Worm (Caenorhabditis elegans): ENCODE results near the gene ZK593.2.
A peak's percentile ranks its signal among the peaks of the same experiment; 100 is the strongest.

The ZK593.2 gene

ce11 chrIV:10913081-10913480 is at the start of gene ZK593.2:
Gene ZK593.2 (plus strand): TSS chrIV:10913381.
- no peak for TF ChIP-seq ceh-83 (GFP tag; optimal IDR thresholded peaks at IDR 0.05)
- TF ChIP-seq ces-1 (GFP tag; optimal IDR thresholded peaks at IDR 0.05): no peak
- TF ChIP-seq mep-1 (tag; optimal IDR thresholded peaks at IDR 0.05): no peak
- no peak for TF ChIP-seq ceh-39 (tag; optimal IDR thresholded peaks at IDR 0.05)
- no peak for TF ChIP-seq nhr-12 (tag; optimal IDR thresholded peaks at IDR 0.05)
- no peak for TF ChIP-seq blmp-1 (tag; optimal IDR thresholded peaks at IDR 0.05)

DNA sequence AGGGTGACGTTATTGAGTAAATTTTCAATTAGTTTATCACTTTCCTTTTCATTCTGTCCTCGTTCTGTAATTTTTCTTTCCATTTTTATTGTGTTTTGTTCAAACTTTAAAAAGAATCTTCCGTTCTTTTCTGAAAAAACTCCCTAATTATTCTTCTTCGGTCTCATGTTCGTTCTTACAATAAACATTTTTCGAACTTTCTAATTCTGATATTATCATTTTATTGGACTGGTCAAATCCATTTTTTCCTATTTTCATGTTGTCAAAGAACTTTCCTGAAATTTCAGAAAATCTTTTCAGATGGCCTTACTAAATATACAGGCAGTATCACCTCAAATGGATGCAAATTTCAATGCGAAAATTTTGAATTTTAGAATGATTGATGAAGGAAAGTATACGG is 49.1 kb upstream of the ZK593.2 start, which contains the start of gene nish-1:
Gene nish-1, plus strand, starts transcription at position 301 of the 400 bp plus-strand sequence.
- TF ChIP-seq lin-13 (tag; optimal IDR thresholded peaks at IDR 0.05) (no peak), nhr-237 (tag; optimal IDR thresholded peaks at IDR 0.05) (no peak), pha-4 (tag; optimal IDR thresholded peaks at IDR 0.05) (no peak), unc-120 (tag; optimal IDR thresholded peaks at IDR 0.05; ENCODE audit: poor library complexity, severe bottlenecking) (no peak), ces-1 (GFP tag; optimal IDR thresholded peaks at IDR 0.05) (no peak), mls-2 (tag; optimal IDR thresholded peaks at IDR 0.05) (no peak), ceh-43 (GFP tag; optimal IDR thresholded peaks at IDR 0.05) (no peak), elt-3 (tag; optimal IDR thresholded peaks at IDR 0.05) (no peak), M03D4.4 (tag; optimal IDR thresholded peaks at IDR 0.05) (no peak), nhr-2 (tag; optimal IDR thresholded peaks at IDR 0.05) (no peak), unc-62 (GFP tag; optimal IDR thresholded peaks at IDR 0.05) (no peak), blmp-1 (tag; optimal IDR thresholded peaks at IDR 0.05) (no peak), flh-1 (GFP tag; optimal IDR thresholded peaks at IDR 0.05) (no peak), ham-2 (GFP tag; optimal IDR thresholded peaks at IDR 0.05) (no peak)

DNA sequence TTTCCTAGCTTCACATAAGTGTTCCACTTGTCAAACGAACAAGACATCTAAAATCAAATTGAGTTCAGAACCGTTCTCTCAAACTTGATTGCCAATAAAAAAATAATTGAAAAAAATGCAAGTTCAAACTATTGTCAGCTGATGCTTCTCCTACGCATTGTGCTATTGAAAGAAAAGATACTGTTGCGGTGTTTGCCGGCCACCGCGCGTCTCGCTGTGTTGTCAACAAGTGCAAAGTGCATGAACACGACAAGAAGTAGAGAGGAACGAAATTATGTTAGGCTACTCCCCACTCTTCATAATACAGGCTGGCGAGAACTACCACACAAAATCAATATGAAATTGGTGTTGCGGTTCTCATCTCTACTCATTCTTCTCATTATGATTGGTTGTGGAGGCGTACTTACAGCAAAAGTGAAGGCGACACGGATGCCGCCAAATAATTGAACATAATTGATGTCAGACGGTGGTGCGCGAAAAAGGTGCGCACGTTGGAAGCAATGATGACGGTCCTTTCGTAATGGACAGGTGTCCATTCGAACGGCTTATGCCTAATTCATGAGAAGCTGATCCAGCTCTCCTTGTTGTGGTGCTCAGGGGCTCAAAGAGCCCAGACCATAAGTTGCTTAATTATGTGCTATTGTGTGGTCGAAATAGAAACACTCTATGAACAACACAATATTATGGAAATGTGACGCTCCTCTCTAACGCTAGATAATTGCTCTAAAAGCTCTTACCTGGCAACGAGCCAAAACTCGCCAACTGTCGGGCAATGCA is 45.6 kb upstream of the ZK593.2 start:
- TF ChIP-seq flh-1 (GFP tag; optimal IDR thresholded peaks at IDR 0.05): no peak
- peak; percentile 18 for TF ChIP-seq ces-1 (GFP tag; optimal IDR thresholded peaks at IDR 0.05)
- peak; percentile 72 for TF ChIP-seq ceh-43 (GFP tag; optimal IDR thresholded peaks at IDR 0.05)
- peak; percentile 71 for TF ChIP-seq mls-2 (tag; optimal IDR thresholded peaks at IDR 0.05)
- TF ChIP-seq pha-4 (tag; optimal IDR thresholded peaks at IDR 0.05): peak; percentile 59
- no peak for TF ChIP-seq drap-1 (GFP tag; optimal IDR thresholded peaks at IDR 0.05)
- no peak for TF ChIP-seq elt-1 (tag; optimal IDR thresholded peaks at IDR 0.05; ENCODE audit: borderline replicate concordance, insufficient read depth)
- TF ChIP-seq ham-2 (GFP tag; optimal IDR thresholded peaks at IDR 0.05): peak; percentile 47
- peak; percentile 2 for TF ChIP-seq hlh-1 (tag; optimal IDR thresholded peaks at IDR 0.05)

- TF ChIP-seq pha-4 (tag; optimal IDR thresholded peaks at IDR 0.05): no peak
- no peak for TF ChIP-seq flh-1 (GFP tag; optimal IDR thresholded peaks at IDR 0.05)
- TF ChIP-seq nhr-76 (tag; optimal IDR thresholded peaks at IDR 0.05): no peak
- no peak for TF ChIP-seq blmp-1 (tag; optimal IDR thresholded peaks at IDR 0.05)
- TF ChIP-seq nhr-2 (tag; optimal IDR thresholded peaks at IDR 0.05): no peak
- TF ChIP-seq lin-13 (tag; optimal IDR thresholded peaks at IDR 0.05): no peak
- no peak for TF ChIP-seq nhr-28 (tag; optimal IDR thresholded peaks at IDR 0.05)
- TF ChIP-seq hlh-1 (tag; optimal IDR thresholded peaks at IDR 0.05): no peak
- no peak for TF ChIP-seq elt-3 (tag; optimal IDR thresholded peaks at IDR 0.05)
- no peak for TF ChIP-seq sptf-1 (tag; optimal IDR thresholded peaks at IDR 0.05)
- TF ChIP-seq elt-1 (tag; optimal IDR thresholded peaks at IDR 0.05; ENCODE audit: borderline replicate concordance, insufficient read depth): no peak
- TF ChIP-seq nhr-12 (tag; optimal IDR thresholded peaks at IDR 0.05): no peak
- TF ChIP-seq ztf-11 (tag; optimal IDR thresholded peaks at IDR 0.05): peak; percentile 7
- no peak for TF ChIP-seq nhr-237 (tag; optimal IDR thresholded peaks at IDR 0.05)
- TF ChIP-seq unc-120 (tag; optimal IDR thresholded peaks at IDR 0.05; ENCODE audit: poor library complexity, severe bottlenecking): no peak
- no peak for TF ChIP-seq tbx-8 (GFP tag; optimal IDR thresholded peaks at IDR 0.05)
- no peak for TF ChIP-seq mls-2 (tag; optimal IDR thresholded peaks at IDR 0.05)
- TF ChIP-seq ceh-83 (GFP tag; optimal IDR thresholded peaks at IDR 0.05): no peak
- no peak for TF ChIP-seq lsy-2 (tag; optimal IDR thresholded peaks at IDR 0.05)
- TF ChIP-seq mep-1 (tag; optimal IDR thresholded peaks at IDR 0.05): peak; percentile 43
- TF ChIP-seq unc-39 (tag; optimal IDR thresholded peaks at IDR 0.05): no peak
- no peak for TF ChIP-seq bed-3 (GFP tag; optimal IDR thresholded peaks at IDR 0.05)
- TF ChIP-seq cnd-1 (tag; optimal IDR thresholded peaks at IDR 0.05): peak; percentile 71
- peak; percentile 37 for TF ChIP-seq ces-1 (GFP tag; optimal IDR thresholded peaks at IDR 0.05)
- TF ChIP-seq snpc-4 (tag; optimal IDR thresholded peaks at IDR 0.05): no peak
- no peak for TF ChIP-seq zip-8 (tag; optimal IDR thresholded peaks at IDR 0.05)
- TF ChIP-seq unc-62 (GFP tag; optimal IDR thresholded peaks at IDR 0.05): no peak
- no peak for TF ChIP-seq lin-32 (GFP tag; optimal IDR thresholded peaks at IDR 0.05)
- no peak for TF ChIP-seq ham-2 (GFP tag; optimal IDR thresholded peaks at IDR 0.05)
- no peak for TF ChIP-seq sem-2 (GFP tag; optimal IDR thresholded peaks at IDR 0.05)
- TF ChIP-seq mab-5 (tag; optimal IDR thresholded peaks at IDR 0.05): no peak
- no peak for TF ChIP-seq M03D4.4 (tag; optimal IDR thresholded peaks at IDR 0.05)
- TF ChIP-seq ceh-43 (GFP tag; optimal IDR thresholded peaks at IDR 0.05): no peak
- no peak for TF ChIP-seq ceh-39 (tag; optimal IDR thresholded peaks at IDR 0.05)
Measured at ce11 chrIV:10868629-10869251, 44.4 kb upstream of the ZK593.2 start, which contains the start of gene F13E9.11. Gene F13E9.11 (minus strand): TSS chrIV:10869135.
